Fruit fly (Drosophila melanogaster): ENCODE data around the gene ome.

The ome gene

dm6 chr3L:14784949-14785408 lies 112.3 kb downstream of the ome start (continued):
- TF ChIP-seq eve (GFP tag; optimal IDR thresholded peaks at IDR 0.05), result peak in 1 of 2 experiments; percentile 22
- no peak for TF ChIP-seq Dref (GFP tag; IDR thresholded peaks at IDR 0.05)
- peak; percentile 65 for TF ChIP-seq Neu2 (GFP tag; optimal IDR thresholded peaks at IDR 0.05; ENCODE audit: borderline replicate concordance)
- no peak for TF ChIP-seq D (optimal IDR thresholded peaks at IDR 0.05)
- TF ChIP-seq D (GFP tag; optimal IDR thresholded peaks at IDR 0.05), result peak; percentile 98
- peak; percentile 64 for TF ChIP-seq dimm (GFP tag; IDR thresholded peaks at IDR 0.05)
- TF ChIP-seq CG1647 (GFP tag; optimal IDR thresholded peaks at IDR 0.05), result peak; percentile 91
- peak; percentile 71 for TF ChIP-seq toy (GFP tag; IDR thresholded peaks at IDR 0.05)
- TF ChIP-seq H15 (GFP tag; IDR thresholded peaks at IDR 0.05), result peak; percentile 80
- peak; percentile 80 for TF ChIP-seq her (GFP tag; optimal IDR thresholded peaks at IDR 0.05)
- peak; percentile 95 for TF ChIP-seq Atf6 (GFP tag; IDR thresholded peaks at IDR 0.05)
- peak; percentile 93 for TF ChIP-seq trh (GFP tag; optimal IDR thresholded peaks at IDR 0.05)
- TF ChIP-seq CG9876 (GFP tag; optimal IDR thresholded peaks at IDR 0.05), result peak; percentile 77
- TF ChIP-seq Hand (GFP tag; optimal IDR thresholded peaks at IDR 0.05), result peak; percentile 95
- TF ChIP-seq CG10267 (tag; optimal IDR thresholded peaks at IDR 0.05), result peak; percentile 94
- peak; percentile 95 for TF ChIP-seq ind (GFP tag; optimal IDR thresholded peaks at IDR 0.05)
- TF ChIP-seq CG4820 (GFP tag; optimal IDR thresholded peaks at IDR 0.05), result peak; percentile 96
- peak; percentile 88 for TF ChIP-seq Bdp1 (GFP tag; optimal IDR thresholded peaks at IDR 0.05)
- TF ChIP-seq z (GFP tag; IDR thresholded peaks at IDR 0.05), result no peak
- TF ChIP-seq Dip3 (GFP tag; optimal IDR thresholded peaks at IDR 0.05), result peak; percentile 90
- TF ChIP-seq Atf3 (GFP tag; optimal IDR thresholded peaks at IDR 0.05), result peak; percentile 92
- TF ChIP-seq chm (GFP tag; IDR thresholded peaks at IDR 0.05), result peak; percentile 89
- peak; percentile 95 for TF ChIP-seq run (tag; optimal IDR thresholded peaks at IDR 0.05)
- peak; percentile 96 for TF ChIP-seq CG6813 (GFP tag; optimal IDR thresholded peaks at IDR 0.05)
- TF ChIP-seq HLH3B (GFP tag; IDR thresholded peaks at IDR 0.05), result peak; percentile 88
- TF ChIP-seq ssp (GFP tag; IDR thresholded peaks at IDR 0.05), result peak; percentile 78
- peak; percentile 86 for TF ChIP-seq CG12769 (tag; optimal IDR thresholded peaks at IDR 0.05)
- TF ChIP-seq crc (GFP tag; optimal IDR thresholded peaks at IDR 0.05), result peak; percentile 90
- TF ChIP-seq Hmx (GFP tag; optimal IDR thresholded peaks at IDR 0.05), result peak; percentile 88
- peak; percentile 98 for TF ChIP-seq CG12391 (tag; optimal IDR thresholded peaks at IDR 0.05)
- peak; percentile 99 for TF ChIP-seq nmo (GFP tag; optimal IDR thresholded peaks at IDR 0.05)
- TF ChIP-seq en (GFP tag; optimal IDR thresholded peaks at IDR 0.05), result peak; percentile 86
- peak; percentile 92 for TF ChIP-seq CG31388 (GFP tag; optimal IDR thresholded peaks at IDR 0.05)
- peak; percentile 93 for TF ChIP-seq stc (GFP tag; IDR thresholded peaks at IDR 0.05)
- peak; percentile 95 for TF ChIP-seq salm (tag; optimal IDR thresholded peaks at IDR 0.05)
- TF ChIP-seq CG12104 (GFP tag; optimal IDR thresholded peaks at IDR 0.05), result peak; percentile 96
- TF ChIP-seq CoRest (tag; optimal IDR thresholded peaks at IDR 0.05), result peak; percentile 99
- peak; percentile 89 for TF ChIP-seq klu (GFP tag; IDR thresholded peaks at IDR 0.05)
- peak; percentile 93 for TF ChIP-seq Mad (GFP tag; optimal IDR thresholded peaks at IDR 0.05)
- peak; percentile 94 for TF ChIP-seq Fer3 (tag; optimal IDR thresholded peaks at IDR 0.05)
- peak; percentile 92 for TF ChIP-seq jing (GFP tag; optimal IDR thresholded peaks at IDR 0.05)
- peak; percentile 99 for TF ChIP-seq CG10147 (GFP tag; optimal IDR thresholded peaks at IDR 0.05)
- peak; percentile 66 for TF ChIP-seq Adf1 (GFP tag; IDR thresholded peaks at IDR 0.05)
- TF ChIP-seq CG1233 (GFP tag; optimal IDR thresholded peaks at IDR 0.05), result peak; percentile 97
- TF ChIP-seq cas (GFP tag; IDR thresholded peaks at IDR 0.05), result peak; percentile 60
- TF ChIP-seq dpn (GFP tag; optimal IDR thresholded peaks at IDR 0.05), result peak; percentile 95 to 96
- peak; percentile 94 for TF ChIP-seq lmd (GFP tag; IDR thresholded peaks at IDR 0.05)
- TF ChIP-seq Vsx1 (GFP tag; optimal IDR thresholded peaks at IDR 0.05), result peak; percentile 93
- peak; percentile 80 for TF ChIP-seq gt (GFP tag; IDR thresholded peaks at IDR 0.05)
- peak; percentile 91 for TF ChIP-seq tgo (GFP tag; IDR thresholded peaks at IDR 0.05)
- TF ChIP-seq CkIIα-i1 (GFP tag; IDR thresholded peaks at IDR 0.05), result 0 out of 2 replicates have a peak, but pooled peaks have one; percentile 47
- TF ChIP-seq CG4707 (GFP tag; optimal IDR thresholded peaks at IDR 0.05), result peak; percentile 90

Measured in whole organism, embryonic.